Worm (Caenorhabditis elegans): ENCODE results near the gene C49A9.3.

ce11 chrIV:6263244-6263643 is 41.4 kb downstream of the C49A9.3 start, which contains the start of gene srv-28:
- no peak for TF ChIP-seq aly-2 (tag; optimal IDR thresholded peaks at IDR 0.05)
- no peak for TF ChIP-seq zag-1 (tag; optimal IDR thresholded peaks at IDR 0.05)
- TF ChIP-seq unc-62 (GFP tag; optimal IDR thresholded peaks at IDR 0.05) = no peak
- no peak for TF ChIP-seq lin-39 (tag; optimal IDR thresholded peaks at IDR 0.05)
